Worm (Caenorhabditis elegans) whole organism, L4 larva: ENCODE data around the gene C37C3.2.

Experiments
- F26F4.8 ChIP-seq: fragments of 200-800 bp; sonication (Bioruptor generic); conservative IDR thresholded peaks from 2 replicates; pipeline ENCODE4 v1.3.6; 2022; ENCODE audit warnings: missing genetic modification characterization, missing compliant biosample characterization
- F49E8.2 ChIP-seq: sonication (generic microtip); optimal IDR thresholded peaks from 2 replicates; lab custom pipeline; 2016; ENCODE audit warnings: missing compliant biosample characterization, mild to moderate bottlenecking, missing genetic modification characterization, borderline replicate concordance
- R02D3.7 ChIP-seq: fragments of 150-350 bp; sonication (generic microtip); optimal IDR thresholded peaks from 3 replicates; lab custom pipeline; 2014; ENCODE audit warnings: missing biosample characterization, missing genetic modification characterization
- T20F7.1 ChIP-seq: fragments of 200-800 bp; sonication (Bioruptor generic); optimal IDR thresholded peaks from 2 replicates; lab custom pipeline; 2018; ENCODE audit warnings: mild to moderate bottlenecking, missing genetic modification characterization, missing compliant biosample characterization
- Y105C5A.15 ChIP-seq: fragments of 200-800 bp; sonication (Bioruptor generic); IDR thresholded peaks from 2 replicates; pipeline ENCODE4 v1.3.6; 2022; ENCODE audit warnings: missing genetic modification characterization, missing compliant biosample characterization
- Y75B8A.6 ChIP-seq: fragments of 200-800 bp; sonication (Bioruptor generic); IDR thresholded peaks from 2 replicates; pipeline ENCODE4 v1.3.6; 2022; ENCODE audit warnings: missing genetic modification reagents, missing genetic modification characterization, missing compliant biosample characterization
- ZK546.5 ChIP-seq, 2 experiments: sonication (generic microtip); optimal IDR thresholded peaks; 2 replicates each; lab custom pipeline; 2017; ENCODE audit warnings: missing biosample characterization in 2 of 2, missing genetic modification characterization in 2 of 2
- aha-1 ChIP-seq: fragments of 150-350 bp; peaks from one replicate; lab custom pipeline; 2014; ENCODE audit warnings: missing biosample characterization, missing genetic modification characterization
- aly-2 ChIP-seq: sonication (generic microtip); optimal IDR thresholded peaks from 2 replicates; lab custom pipeline; 2018; ENCODE audit warnings: missing biosample characterization, missing genetic modification characterization
- ama-1 ChIP-seq: fragments of 150-350 bp; optimal IDR thresholded peaks from 2 replicates; lab custom pipeline; 2014; ENCODE audit warnings: inconsistent platforms, mixed read lengths
- arid-1 ChIP-seq: fragments of 200-800 bp; sonication (Bioruptor generic); conservative IDR thresholded peaks from 2 replicates; pipeline ENCODE4 v1.3.6; 2022; ENCODE audit warnings: missing genetic modification reagents, missing genetic modification characterization, missing compliant biosample characterization
- ceh-44 ChIP-seq: fragments of 200-800 bp; sonication (Bioruptor generic); IDR thresholded peaks from 2 replicates; pipeline ENCODE4 v1.3.6; 2022; ENCODE audit warnings: missing genetic modification reagents, missing genetic modification characterization, missing compliant biosample characterization
- ceh-82 ChIP-seq: sonication (generic microtip); optimal IDR thresholded peaks from 2 replicates; lab custom pipeline; 2017; ENCODE audit warnings: missing biosample characterization, missing genetic modification characterization
- ctbp-1 ChIP-seq: fragments of 200-800 bp; sonication (Bioruptor generic); IDR thresholded peaks from 2 replicates; pipeline ENCODE4 v1.3.6; 2022; ENCODE audit warnings: missing genetic modification reagents, missing genetic modification characterization, missing compliant biosample characterization
- daf-12 ChIP-seq: fragments of 150-350 bp; optimal IDR thresholded peaks from 2 replicates; lab custom pipeline; 2014; ENCODE audit warnings: missing biosample characterization, missing genetic modification reagents, missing genetic modification characterization
- daf-8 ChIP-seq: fragments of 200-800 bp; sonication (Bioruptor generic); IDR thresholded peaks from 2 replicates; pipeline ENCODE4 v1.3.6; 2022; ENCODE audit warnings: missing genetic modification characterization, missing compliant biosample characterization
- egl-27 ChIP-seq: sonication (generic microtip); optimal IDR thresholded peaks from 3 replicates; lab custom pipeline; 2017; ENCODE audit warnings: missing biosample characterization, missing genetic modification reagents, missing genetic modification characterization
- egl-43 ChIP-seq: fragments of 200-800 bp; sonication (Bioruptor generic); IDR thresholded peaks from 2 replicates; pipeline ENCODE4 v1.3.6; 2022; ENCODE audit warnings: missing genetic modification reagents, missing genetic modification characterization, missing compliant biosample characterization
- fos-1 ChIP-seq: fragments of 150-350 bp; optimal IDR thresholded peaks from 2 replicates; lab custom pipeline; 2014; ENCODE audit warnings: missing biosample characterization, missing genetic modification characterization
- gei-8 ChIP-seq: fragments of 200-800 bp; sonication (Bioruptor generic); optimal IDR thresholded peaks from 2 replicates; lab custom pipeline; 2018; ENCODE audit warnings: mild to moderate bottlenecking, missing genetic modification characterization, missing compliant biosample characterization
- hif-1 ChIP-seq, 2 experiments: sonication (generic microtip); optimal IDR thresholded peaks; 2 replicates each; lab custom pipeline; 2016 to 2017; ENCODE audit warnings: missing compliant biosample characterization in 2 of 2, missing genetic modification characterization in 2 of 2, missing genetic modification reagents in 2 of 2, missing genotype in 2 of 2, mild to moderate bottlenecking in 1 of 2
- hlh-11 ChIP-seq: fragments of 200-800 bp; sonication (Bioruptor generic); optimal IDR thresholded peaks from 2 replicates; lab custom pipeline; 2018; ENCODE audit warnings: mild to moderate bottlenecking, missing genetic modification characterization, missing compliant biosample characterization
- hlh-30 ChIP-seq: sonication (generic microtip); optimal IDR thresholded peaks from 2 replicates; lab custom pipeline; 2017; ENCODE audit warnings: antibody characterized with exemption, mild to moderate bottlenecking, missing genetic modification characterization, missing compliant biosample characterization; ENCODE audit not compliant: insufficient read depth
- lim-7 ChIP-seq: fragments of 200-800 bp; sonication (Bioruptor generic); IDR thresholded peaks from 2 replicates; pipeline ENCODE4 v1.3.6; 2022; ENCODE audit warnings: missing genetic modification characterization, missing compliant biosample characterization
- lin-1 ChIP-seq: fragments of 200-800 bp; sonication (Bioruptor generic); IDR thresholded peaks from 2 replicates; pipeline ENCODE4 v1.3.6; 2022; ENCODE audit warnings: missing genetic modification reagents, missing genetic modification characterization, missing compliant biosample characterization
- lin-15B ChIP-seq: fragments of 150-350 bp; sonication (generic microtip); optimal IDR thresholded peaks from 3 replicates; lab custom pipeline; 2014; ENCODE audit warnings: missing biosample characterization, missing genetic modification characterization
- lin-29 ChIP-seq: fragments of 200-800 bp; sonication (Bioruptor generic); IDR thresholded peaks from 2 replicates; pipeline ENCODE4 v1.3.6; 2022; ENCODE audit warnings: missing genetic modification reagents, missing genetic modification characterization, missing compliant biosample characterization
- mdl-1 ChIP-seq, 2 experiments: fragments of 150-350 bp in 1 of 2; sonication (generic microtip) in 1 of 2; optimal IDR thresholded peaks; 2 replicates each; lab custom pipeline; 2014 to 2017; ENCODE audit warnings: missing biosample characterization in 2 of 2, missing genetic modification characterization in 2 of 2
- mep-1 ChIP-seq: fragments of 150-350 bp; sonication (generic microtip); optimal IDR thresholded peaks from 3 replicates; lab custom pipeline; 2014; ENCODE audit warnings: missing biosample characterization, missing genetic modification characterization
- mxl-3 ChIP-seq: fragments of 200-800 bp; sonication (Bioruptor generic); optimal IDR thresholded peaks from 2 replicates; lab custom pipeline; 2018; ENCODE audit warnings: mild to moderate bottlenecking, missing genetic modification characterization, missing compliant biosample characterization
- nhr-11 ChIP-seq: fragments of 150-350 bp; optimal IDR thresholded peaks from 2 replicates; lab custom pipeline; 2014; ENCODE audit warnings: missing biosample characterization, missing genetic modification characterization
- nhr-237 ChIP-seq: sonication (generic microtip); optimal IDR thresholded peaks from 2 replicates; lab custom pipeline; 2017; ENCODE audit warnings: missing biosample characterization, missing genetic modification characterization
- nhr-25 ChIP-seq: sonication (generic microtip); optimal IDR thresholded peaks from 2 replicates; lab custom pipeline; 2017; ENCODE audit warnings: missing genetic modification characterization, mild to moderate bottlenecking, missing compliant biosample characterization, antibody characterized with exemption, moderate library complexity, borderline replicate concordance; ENCODE audit not compliant: insufficient read depth
- nhr-6 ChIP-seq: fragments of 150-350 bp; optimal IDR thresholded peaks from 2 replicates; lab custom pipeline; 2014; ENCODE audit warnings: missing biosample characterization, missing genetic modification characterization
- nhr-77 ChIP-seq: fragments of 150-350 bp; optimal IDR thresholded peaks from 2 replicates; lab custom pipeline; 2014; ENCODE audit warnings: missing biosample characterization, missing genetic modification characterization
- pha-4 ChIP-seq, 2 experiments: fragments of 150-350 bp in 1 of 2; fragments of 200-800 bp in 1 of 2; sonication (Bioruptor generic) in 1 of 2; IDR thresholded peaks in 1 of 2; optimal IDR thresholded peaks in 1 of 2; 2 replicates each; pipeline versions ENCODE4 v1.3.6 to Lab custom; 2014 to 2022; ENCODE audit warnings: missing genetic modification characterization in 2 of 2, missing genetic modification reagents in 2 of 2, missing biosample characterization in 1 of 2, missing compliant biosample characterization in 1 of 2
- php-3 ChIP-seq: fragments of 200-800 bp; sonication (Bioruptor generic); IDR thresholded peaks from 2 replicates; pipeline ENCODE4 v1.3.6; 2022; ENCODE audit warnings: missing genetic modification reagents, missing genetic modification characterization, missing compliant biosample characterization
- pqm-1 ChIP-seq: sonication (generic microtip); optimal IDR thresholded peaks from 2 replicates; lab custom pipeline; 2017; ENCODE audit warnings: missing biosample characterization, missing genetic modification characterization
- rbr-2 ChIP-seq: sonication (generic microtip); optimal IDR thresholded peaks from 2 replicates; lab custom pipeline; 2016; ENCODE audit warnings: missing genotype, missing genetic modification characterization, missing compliant biosample characterization
- saeg-2 ChIP-seq: fragments of 200-800 bp; sonication (Bioruptor generic); IDR thresholded peaks from 2 replicates; pipeline ENCODE4 v1.3.6; 2022; ENCODE audit warnings: missing genetic modification reagents, missing genetic modification characterization, missing compliant biosample characterization
- set-16 ChIP-seq: fragments of 200-800 bp; sonication (Bioruptor generic); IDR thresholded peaks from 2 replicates; pipeline ENCODE4 v1.3.6; 2022; ENCODE audit warnings: missing genetic modification reagents, missing genetic modification characterization, missing compliant biosample characterization
- skn-1 ChIP-seq: fragments of 150-350 bp; optimal IDR thresholded peaks from 2 replicates; lab custom pipeline; 2014; ENCODE audit warnings: missing biosample characterization, missing genetic modification characterization
- spr-3 ChIP-seq: fragments of 200-800 bp; sonication (Bioruptor generic); optimal IDR thresholded peaks from 2 replicates; lab custom pipeline; 2018; ENCODE audit warnings: mild to moderate bottlenecking, missing genetic modification characterization, missing compliant biosample characterization
- tag-97 ChIP-seq: fragments of 200-800 bp; sonication (Bioruptor generic); IDR thresholded peaks from 2 replicates; pipeline ENCODE4 v1.3.6; 2022; ENCODE audit warnings: missing genetic modification characterization, missing compliant biosample characterization
- unc-130 ChIP-seq: sonication (generic microtip); optimal IDR thresholded peaks from 2 replicates; lab custom pipeline; 2016; ENCODE audit warnings: missing genetic modification reagents, missing genetic modification characterization, missing compliant biosample characterization
- unc-39 ChIP-seq: sonication (generic microtip); optimal IDR thresholded peaks from 2 replicates; lab custom pipeline; 2017; ENCODE audit warnings: missing biosample characterization, missing genetic modification characterization
- unc-62 ChIP-seq, 3 experiments: fragments of 150-350 bp in 1 of 3; sonication (generic microtip); optimal IDR thresholded peaks in 2 of 3; peaks in 1 of 3; 1 replicate in 1 of 3; 2 replicates in 2 of 3; lab custom pipeline; 2014 to 2017; ENCODE audit warnings: missing biosample characterization in 3 of 3, missing genetic modification characterization in 3 of 3, missing genetic modification reagents in 3 of 3, missing genotype in 1 of 3
- vab-7 ChIP-seq: fragments of 200-800 bp; sonication (Bioruptor generic); IDR thresholded peaks from 2 replicates; pipeline ENCODE4 v1.3.6; 2022; ENCODE audit warnings: missing genetic modification reagents, missing genetic modification characterization, missing compliant biosample characterization
- zip-11 ChIP-seq: fragments of 200-800 bp; sonication (Bioruptor generic); IDR thresholded peaks from 2 replicates; pipeline ENCODE4 v1.3.6; 2022; ENCODE audit warnings: missing genetic modification characterization, missing compliant biosample characterization
- ztf-11 ChIP-seq: fragments of 150-350 bp; optimal IDR thresholded peaks from 2 replicates; lab custom pipeline; 2014; ENCODE audit warnings: missing biosample characterization, missing genetic modification characterization

The C37C3.2 gene

DNA sequence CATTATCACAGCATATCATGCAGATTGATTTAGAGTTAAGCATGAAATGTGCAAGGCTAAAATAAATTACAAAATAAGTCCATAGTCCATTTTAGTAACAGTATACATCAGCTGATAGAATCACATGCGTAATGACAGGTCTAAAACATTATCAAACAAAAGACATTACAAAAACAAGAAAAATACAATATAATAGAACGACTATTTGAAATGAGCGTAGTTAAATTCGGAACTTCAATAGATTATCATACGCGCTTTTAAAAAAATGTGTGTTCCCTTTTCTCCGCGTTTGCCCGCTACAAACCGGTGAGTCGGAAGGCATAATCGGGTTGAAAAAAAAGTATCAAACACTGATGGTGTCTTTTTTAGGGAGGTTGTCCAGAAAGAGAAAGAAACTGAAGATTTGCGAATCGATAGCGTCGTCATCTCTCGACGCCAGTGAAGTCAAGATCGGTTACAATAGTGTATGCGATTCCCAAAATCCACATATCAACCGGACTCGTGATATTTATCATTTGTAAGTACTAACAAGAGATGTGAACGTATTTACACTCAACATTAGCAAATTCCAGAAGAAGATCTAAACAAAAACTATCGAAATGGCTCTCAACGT lies at the start of gene C37C3.2:
Gene C37C3.2 (plus strand): TSS at position 563 of the 613 bp plus-strand sequence.
- no peak for TF ChIP-seq ztf-11 (tag; lab: Kevin White, UChicago)
- TF ChIP-seq F49E8.2: no peak
- no peak for TF ChIP-seq nhr-25 (tag; lab: Kevin White, UChicago)
- no peak for TF ChIP-seq unc-62 (GFP tag; optimal IDR thresholded peaks at IDR 0.05 in 1 of 2; lab: Kevin White, UChicago)
- no peak for TF ChIP-seq unc-62 (tag; optimal IDR thresholded peaks at IDR 0.05; lab: Kevin White, UChicago)
- TF ChIP-seq saeg-2 (GFP tag; lab: Robert Waterston, UW): no peak
- TF ChIP-seq unc-39 (tag; lab: Kevin White, UChicago): no peak
- no peak for TF ChIP-seq unc-130 (GFP tag; lab: Kevin White, UChicago)
- no peak for TF ChIP-seq ama-1
- no peak for TF ChIP-seq fos-1
- no peak for TF ChIP-seq pha-4 (GFP tag; IDR thresholded peaks at IDR 0.05; lab: Robert Waterston, UW)
- TF ChIP-seq pha-4 (tag; optimal IDR thresholded peaks at IDR 0.05; lab: Kevin White, UChicago): no peak
- TF ChIP-seq nhr-237: no peak
- TF ChIP-seq php-3 (GFP tag; lab: Robert Waterston, UW): no peak
- TF ChIP-seq R02D3.7 (tag; lab: Kevin White, UChicago): no peak
- peak; percentile 51 for TF ChIP-seq nhr-77 (tag; lab: Kevin White, UChicago)
- TF ChIP-seq daf-8 (GFP tag; lab: Robert Waterston, UW): no peak
- no peak for TF ChIP-seq aly-2
- no peak for TF ChIP-seq lin-15B
- TF ChIP-seq set-16 (GFP tag; lab: Robert Waterston, UW): no peak
- no peak for TF ChIP-seq mep-1 (tag; lab: Kevin White, UChicago)
- peak; percentile 61 for TF ChIP-seq aha-1
- peak; percentile 8 for TF ChIP-seq hlh-30 (tag; lab: Kevin White, UChicago)
- TF ChIP-seq lin-1 (GFP tag; lab: Robert Waterston, UW): no peak
- no peak for TF ChIP-seq ctbp-1 (GFP tag; lab: Robert Waterston, UW)
- no peak for TF ChIP-seq daf-12 (tag; lab: Kevin White, UChicago)
- TF ChIP-seq egl-27 (tag; lab: Kevin White, UChicago): no peak
- TF ChIP-seq zip-11: no peak
- TF ChIP-seq nhr-6 (tag; lab: Kevin White, UChicago): no peak
- TF ChIP-seq nhr-11: no peak
- no peak for TF ChIP-seq spr-3 (GFP tag; lab: Kevin White, UChicago)
- no peak for TF ChIP-seq egl-43
- TF ChIP-seq pqm-1 (tag; lab: Kevin White, UChicago): no peak
- no peak for TF ChIP-seq F26F4.8 (GFP tag; lab: Robert Waterston, UW)
- TF ChIP-seq mdl-1 (tag; optimal IDR thresholded peaks at IDR 0.05; lab: Kevin White, UChicago): no peak
- TF ChIP-seq T20F7.1 (GFP tag; lab: Kevin White, UChicago): peak; percentile 34
- TF ChIP-seq lin-29 (GFP tag; lab: Robert Waterston, UW): no peak
- TF ChIP-seq arid-1 (GFP tag; lab: Robert Waterston, UW): 0 out of 2 replicates have a peak, but pooled peaks have one; percentile 15
- no peak for TF ChIP-seq tag-97 (GFP tag; lab: Robert Waterston, UW)
- TF ChIP-seq Y105C5A.15 (GFP tag; lab: Robert Waterston, UW): no peak
- TF ChIP-seq lim-7 (GFP tag; lab: Robert Waterston, UW): no peak
- TF ChIP-seq skn-1 (tag; lab: Kevin White, UChicago): no peak
- TF ChIP-seq gei-8 (GFP tag; lab: Kevin White, UChicago): no peak
- TF ChIP-seq ceh-44: no peak
- TF ChIP-seq ceh-82: no peak
- TF ChIP-seq ZK546.5 (tag; optimal IDR thresholded peaks at IDR 0.05; lab: Kevin White, UChicago): no peak
- TF ChIP-seq hlh-11 (tag; lab: Kevin White, UChicago): no peak
- no peak for TF ChIP-seq rbr-2 (tag; lab: Kevin White, UChicago)
- no peak for TF ChIP-seq hif-1 (tag; optimal IDR thresholded peaks at IDR 0.05; lab: Kevin White, UChicago)
- no peak for TF ChIP-seq Y75B8A.6
- no peak for TF ChIP-seq mxl-3 (GFP tag; lab: Kevin White, UChicago)
- no peak for TF ChIP-seq vab-7 (GFP tag; lab: Robert Waterston, UW)
